Fruit fly (Drosophila melanogaster) Kc167 (cell line): ENCODE data around the gene CG10866.

Experiments
- Myc ChIP-seq: fragments of >200 bp; optimal IDR thresholded peaks from 2 replicates; lab custom pipeline; 2017; ENCODE audit warnings: missing external identifiers
- Sin3A ChIP-seq: fragments of >200 bp; optimal IDR thresholded peaks from 2 replicates; lab custom pipeline; 2018; ENCODE audit warnings: missing external identifiers
- h ChIP-seq: fragments of >200 bp; optimal IDR thresholded peaks from 3 replicates; lab custom pipeline; 2018; ENCODE audit warnings: missing external identifiers
- insv ChIP-seq: fragments of >200 bp; optimal IDR thresholded peaks from 3 replicates; lab custom pipeline; 2018; ENCODE audit warnings: missing external identifiers
- psq ChIP-seq: fragments of >200 bp; optimal IDR thresholded peaks from 2 replicates; lab custom pipeline; 2017; ENCODE audit warnings: missing external identifiers
- ttk ChIP-seq: sonication (Bioruptor generic); optimal IDR thresholded peaks from 2 replicates; lab custom pipeline; 2017; ENCODE audit warnings: missing external identifiers

CG10866 gene

dm6 chr3L:3908838-3909810, 28.7 kb downstream of the CG10866 start:
- TF ChIP-seq insv: no peak
- TF ChIP-seq psq: no peak
- no peak for TF ChIP-seq Sin3A (lab: Kevin White, UChicago)
- no peak for TF ChIP-seq ttk (lab: Kevin White, UChicago)
- no peak for TF ChIP-seq Myc

- TF ChIP-seq h (lab: Kevin White, UChicago) (no peak), Sin3A (lab: Kevin White, UChicago) (no peak), psq (no peak), ttk (lab: Kevin White, UChicago) (no peak), insv (no peak), Myc (no peak)
Observed at dm6 chr3L:3905111-3905510, 32.7 kb downstream of the CG10866 start, which contains the start of gene ida. Gene ida (plus strand): TSS chr3L:3905344.

dm6 chr3L:3903301-3903700, 34.5 kb downstream of the CG10866 start, which contains the start of gene Sc2:
Gene Sc2 (plus strand): TSS chr3L:3903492.
- no peak for TF ChIP-seq Sin3A (lab: Kevin White, UChicago)
- no peak for TF ChIP-seq Myc
- no peak for TF ChIP-seq psq
- TF ChIP-seq ttk (lab: Kevin White, UChicago): no peak
- no peak for TF ChIP-seq h (lab: Kevin White, UChicago)
- TF ChIP-seq insv: no peak

- TF ChIP-seq Sin3A (lab: Kevin White, UChicago) (no peak), h (lab: Kevin White, UChicago) (no peak), Myc (no peak), insv (no peak), psq (no peak), ttk (lab: Kevin White, UChicago) (no peak)
Observed at dm6 chr3L:3902491-3903198, 35.1 kb downstream of the CG10866 start, which contains the start of gene Ubi-p63E. Gene Ubi-p63E (minus strand): TSS chr3L:3903184.

- TF ChIP-seq Myc (no peak), Sin3A (lab: Kevin White, UChicago) (no peak), ttk (lab: Kevin White, UChicago) (no peak), h (lab: Kevin White, UChicago) (no peak), psq (no peak), insv (no peak)
Observed at dm6 chr3L:3901865-3902490, 35.8 kb downstream of the CG10866 start.

- TF ChIP-seq Sin3A (lab: Kevin White, UChicago) (no peak), insv (no peak), h (lab: Kevin White, UChicago) (no peak), Myc (no peak), psq (no peak), ttk (lab: Kevin White, UChicago) (no peak)
Observed at dm6 chr3L:3898978-3899377, 38.8 kb downstream of the CG10866 start, which contains the start of gene Ccz1. Gene Ccz1 (minus strand): TSS chr3L:3899156.

- TF ChIP-seq Myc (no peak), insv (no peak), Sin3A (lab: Kevin White, UChicago) (no peak), ttk (lab: Kevin White, UChicago) (no peak), psq (no peak), h (lab: Kevin White, UChicago) (no peak)
Observed at dm6 chr3L:3896553-3897034, 41.2 kb downstream of the CG10866 start, which contains the start of the genes Gr63a and Lamtor4. Gene Gr63a (minus strand): TSS chr3L:3896603. Gene Lamtor4 (plus strand): TSS chr3L:3896900.

- TF ChIP-seq Myc (no peak), insv (no peak), h (lab: Kevin White, UChicago) (no peak), Sin3A (lab: Kevin White, UChicago) (no peak), ttk (lab: Kevin White, UChicago) (no peak), psq (no peak)
Observed at dm6 chr3L:3894413-3894812, 43.4 kb downstream of the CG10866 start.

- TF ChIP-seq ttk (lab: Kevin White, UChicago) (no peak), Sin3A (lab: Kevin White, UChicago) (no peak), Myc (no peak)
Observed at dm6 chr3L:3892154-3892624, 45.6 kb downstream of the CG10866 start, which contains the start of gene Fie. Gene Fie (plus strand): TSS chr3L:3892574.

dm6 chr3L:3890860-3891259, 46.9 kb downstream of the CG10866 start:
- no peak for TF ChIP-seq h (lab: Kevin White, UChicago)
- no peak for TF ChIP-seq Myc
- TF ChIP-seq insv: no peak
- TF ChIP-seq ttk (lab: Kevin White, UChicago): no peak
- TF ChIP-seq Sin3A (lab: Kevin White, UChicago): no peak
- TF ChIP-seq psq: no peak

dm6 chr3L:3887392-3887791, 50.4 kb downstream of the CG10866 start:
- no peak for TF ChIP-seq insv
- TF ChIP-seq h (lab: Kevin White, UChicago): no peak
- TF ChIP-seq ttk (lab: Kevin White, UChicago): no peak
- no peak for TF ChIP-seq Sin3A (lab: Kevin White, UChicago)
- TF ChIP-seq psq: no peak
- TF ChIP-seq Myc: no peak
